Worm (Caenorhabditis elegans) whole organism, L4 larva: ENCODE data around the gene Y55F3AM.5.

Experiments
- egl-27 ChIP-seq: sonication (generic microtip); optimal IDR thresholded peaks from 3 replicates; lab custom pipeline; 2017; ENCODE audit warnings: missing biosample characterization, missing genetic modification reagents, missing genetic modification characterization
- lin-13 ChIP-seq: fragments of 150-350 bp; optimal IDR thresholded peaks from 2 replicates; lab custom pipeline; 2014; ENCODE audit warnings: missing biosample characterization, missing genetic modification reagents, missing genetic modification characterization
- lir-3 ChIP-seq: sonication (generic microtip); optimal IDR thresholded peaks from 2 replicates; lab custom pipeline; 2016; ENCODE audit warnings: mild to moderate bottlenecking, missing genetic modification characterization, missing compliant biosample characterization
- nhr-28 ChIP-seq: fragments of 150-350 bp; optimal IDR thresholded peaks from 2 replicates; lab custom pipeline; 2014; ENCODE audit warnings: missing biosample characterization, missing genetic modification characterization

DNA sequence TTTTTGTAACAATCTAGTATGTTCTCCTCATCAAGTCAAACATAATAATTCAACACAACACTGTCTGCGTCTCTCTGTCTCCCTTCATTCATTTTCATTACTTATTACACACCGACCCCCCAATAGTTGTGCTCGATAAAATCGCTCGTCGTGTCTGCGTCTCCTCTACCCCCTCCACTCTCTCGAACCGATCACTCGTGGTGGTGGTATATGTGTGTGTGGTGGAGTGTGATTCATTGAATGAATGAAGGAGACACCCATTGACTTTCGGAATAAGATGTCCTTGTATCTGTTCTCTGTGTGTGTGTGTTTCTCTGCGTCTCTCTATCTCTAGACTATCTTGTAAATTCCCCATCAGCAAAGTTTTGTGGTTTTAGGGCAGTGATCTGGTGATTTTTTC, 41.2 kb upstream of the Y55F3AM.5 start:
- no peak for TF ChIP-seq lir-3 (tag; lab: Kevin White, UChicago)
- peak; percentile 6 for TF ChIP-seq lin-13 (GFP tag; lab: Kevin White, UChicago)
- TF ChIP-seq nhr-28 (tag; lab: Kevin White, UChicago) = peak; percentile 98
- no peak for TF ChIP-seq egl-27 (tag; lab: Kevin White, UChicago)
